Fruit fly (Drosophila melanogaster) S2 (cell line): Measurements from ENCODE around the gene CG33687.

ENCODE experiments used
- CG8478 ChIP-seq: fragments of >200 bp; optimal IDR thresholded peaks from 2 replicates; lab custom pipeline; 2018
- CTCF ChIP-seq, 2 experiments: fragments of >200 bp; optimal IDR thresholded peaks; 2 replicates each; lab custom pipeline; 2018

DNA sequence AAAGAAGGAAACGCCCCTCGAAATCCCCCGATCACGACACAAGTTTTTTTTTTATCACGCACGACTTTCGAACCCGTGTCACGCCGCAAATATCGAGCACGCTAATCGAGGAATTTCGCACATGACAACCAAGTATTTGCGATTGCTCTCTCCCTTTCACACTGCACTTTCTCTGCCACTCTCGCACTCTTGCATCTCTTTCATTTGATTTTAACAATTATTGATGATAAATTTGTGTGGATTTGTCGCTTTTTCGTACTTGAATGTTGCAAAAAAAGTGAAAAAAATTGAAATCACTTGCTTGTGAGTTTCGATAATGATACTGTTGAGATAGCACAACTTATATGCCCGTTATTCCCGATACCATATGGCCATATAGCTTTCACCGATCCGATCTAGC lies 19.5 kb downstream of the CG33687 start, which contains the start of gene CG13073:
- TF ChIP-seq CG8478 (lab: Kevin White, UChicago): no peak
- TF ChIP-seq CTCF (optimal IDR thresholded peaks at IDR 0.05; lab: Kevin White, UChicago): no peak
